Worm (Caenorhabditis elegans) whole organism, L3 larva: Measurements from ENCODE around the gene K05F6.12.

Experiments used
- R02D3.7 ChIP-seq: fragments of 150-350 bp; optimal IDR thresholded peaks from 2 replicates; lab custom pipeline; 2014; ENCODE audit warnings: missing biosample characterization, missing genetic modification characterization
- ZK546.5 ChIP-seq: sonication (generic microtip); optimal IDR thresholded peaks from 2 replicates; lab custom pipeline; 2017; ENCODE audit warnings: missing biosample characterization, missing genetic modification characterization
- ama-1 ChIP-seq: fragments of 150-350 bp; optimal IDR thresholded peaks from 2 replicates; lab custom pipeline; 2018
- ceh-16 ChIP-seq: sonication (generic microtip); optimal IDR thresholded peaks from 2 replicates; lab custom pipeline; 2017; ENCODE audit warnings: missing biosample characterization, missing genetic modification characterization
- ceh-28 ChIP-seq: fragments of 150-350 bp; optimal IDR thresholded peaks from 2 replicates; lab custom pipeline; 2014; ENCODE audit warnings: missing biosample characterization, missing genetic modification reagents, missing genetic modification characterization
- ceh-9 ChIP-seq: sonication (generic microtip); optimal IDR thresholded peaks from 2 replicates; lab custom pipeline; 2018; ENCODE audit warnings: missing biosample characterization, missing genetic modification characterization
- egl-27 ChIP-seq: sonication (generic microtip); optimal IDR thresholded peaks from 4 replicates; lab custom pipeline; 2017; ENCODE audit warnings: missing biosample characterization, missing genetic modification reagents, missing genetic modification characterization
- egl-5 ChIP-seq: fragments of 150-350 bp; optimal IDR thresholded peaks from 2 replicates; lab custom pipeline; 2017; ENCODE audit warnings: missing biosample characterization, missing genetic modification reagents, missing genetic modification characterization, inconsistent platforms
- elt-1 ChIP-seq: fragments of 150-350 bp; optimal IDR thresholded peaks from 2 replicates; lab custom pipeline; 2014; ENCODE audit warnings: missing biosample characterization, missing genetic modification characterization
- elt-2 ChIP-seq: sonication (generic microtip); optimal IDR thresholded peaks from 2 replicates; lab custom pipeline; 2016; ENCODE audit warnings: missing genetic modification reagents, mild to moderate bottlenecking, missing genetic modification characterization, missing compliant biosample characterization
- elt-3 ChIP-seq, 3 experiments: fragments of 150-350 bp in 1 of 3; sonication (generic microtip) in 2 of 3; optimal IDR thresholded peaks; 2 replicates in 2 of 3; 4 replicates in 1 of 3; lab custom pipeline; 2014 to 2017; ENCODE audit warnings: missing biosample characterization in 3 of 3, missing genetic modification characterization in 3 of 3
- fkh-10 ChIP-seq: sonication (generic microtip); optimal IDR thresholded peaks from 2 replicates; lab custom pipeline; 2017; ENCODE audit warnings: missing biosample characterization, missing genetic modification reagents, missing genetic modification characterization
- fos-1 ChIP-seq: fragments of 150-350 bp; optimal IDR thresholded peaks from 2 replicates; lab custom pipeline; 2014; ENCODE audit warnings: missing biosample characterization, missing genetic modification characterization
- hmg-11 ChIP-seq: sonication (generic microtip); optimal IDR thresholded peaks from 2 replicates; lab custom pipeline; 2016; ENCODE audit warnings: missing genetic modification characterization, missing compliant biosample characterization
- jun-1 ChIP-seq: fragments of 150-350 bp; optimal IDR thresholded peaks from 2 replicates; lab custom pipeline; 2014; ENCODE audit warnings: missing biosample characterization, missing genetic modification reagents, missing genetic modification characterization
- lin-39 ChIP-seq: fragments of 150-350 bp; optimal IDR thresholded peaks from 2 replicates; lab custom pipeline; 2018; ENCODE audit warnings: missing biosample characterization, missing genetic modification reagents, missing genetic modification characterization
- lsy-12 ChIP-seq: sonication (generic microtip); optimal IDR thresholded peaks from 2 replicates; lab custom pipeline; 2016; ENCODE audit warnings: mild to moderate bottlenecking, missing genetic modification characterization, missing compliant biosample characterization
- mdl-1 ChIP-seq: fragments of 150-350 bp; optimal IDR thresholded peaks from 2 replicates; lab custom pipeline; 2014; ENCODE audit warnings: missing biosample characterization, missing genetic modification characterization
- mml-1 ChIP-seq: fragments of 150-350 bp; sonication (generic microtip); optimal IDR thresholded peaks from 3 replicates; lab custom pipeline; 2014; ENCODE audit warnings: missing biosample characterization, missing genetic modification characterization
- nfya-1 ChIP-seq: sonication (generic microtip); optimal IDR thresholded peaks from 2 replicates; lab custom pipeline; 2017; ENCODE audit warnings: missing genetic modification characterization, mild to moderate bottlenecking, missing compliant biosample characterization, antibody characterized with exemption, moderate library complexity; ENCODE audit not compliant: insufficient read depth
- nhr-12 ChIP-seq: fragments of 150-350 bp; optimal IDR thresholded peaks from 2 replicates; lab custom pipeline; 2014; ENCODE audit warnings: missing biosample characterization, missing genetic modification characterization
- nhr-23 ChIP-seq: fragments of 150-350 bp; optimal IDR thresholded peaks from 2 replicates; lab custom pipeline; 2014; ENCODE audit warnings: missing biosample characterization, missing genetic modification reagents, missing genetic modification characterization
- nhr-237 ChIP-seq: fragments of 150-350 bp; optimal IDR thresholded peaks from 2 replicates; lab custom pipeline; 2014; ENCODE audit warnings: missing biosample characterization, missing genetic modification characterization
- nhr-25 ChIP-seq: sonication (generic microtip); optimal IDR thresholded peaks from 2 replicates; lab custom pipeline; 2017; ENCODE audit warnings: missing biosample characterization, missing genetic modification characterization
- nhr-28 ChIP-seq: fragments of 150-350 bp; optimal IDR thresholded peaks from 2 replicates; lab custom pipeline; 2014; ENCODE audit warnings: missing biosample characterization, missing genetic modification characterization
- nhr-43 ChIP-seq: sonication (generic microtip); optimal IDR thresholded peaks from 2 replicates; lab custom pipeline; 2016; ENCODE audit warnings: mild to moderate bottlenecking, missing genetic modification characterization, missing compliant biosample characterization; ENCODE audit not compliant: poor library complexity, severe bottlenecking
- nhr-67 ChIP-seq: fragments of 150-350 bp; optimal IDR thresholded peaks from 2 replicates; lab custom pipeline; 2014; ENCODE audit warnings: missing biosample characterization, missing genetic modification characterization
- nhr-76 ChIP-seq: fragments of 150-350 bp; sonication (generic microtip); optimal IDR thresholded peaks from 5 replicates; lab custom pipeline; 2014; ENCODE audit warnings: missing biosample characterization, missing genetic modification characterization
- nhr-77 ChIP-seq: fragments of 150-350 bp; optimal IDR thresholded peaks from 2 replicates; lab custom pipeline; 2014; ENCODE audit warnings: missing biosample characterization, missing genetic modification characterization
- pha-4 ChIP-seq: fragments of 150-350 bp; optimal IDR thresholded peaks from 2 replicates; lab custom pipeline; 2014; ENCODE audit warnings: missing biosample characterization, missing genetic modification reagents, missing genetic modification characterization
- pqm-1 ChIP-seq: fragments of 150-350 bp; optimal IDR thresholded peaks from 2 replicates; lab custom pipeline; 2017; ENCODE audit warnings: missing biosample characterization, missing genetic modification characterization, inconsistent platforms
- sea-2 ChIP-seq: fragments of 150-350 bp; sonication (generic microtip); optimal IDR thresholded peaks from 4 replicates; lab custom pipeline; 2014; ENCODE audit warnings: missing biosample characterization, missing genetic modification reagents, missing genetic modification characterization
- skn-1 ChIP-seq: fragments of 150-350 bp; optimal IDR thresholded peaks from 2 replicates; lab custom pipeline; 2014; ENCODE audit warnings: missing biosample characterization, missing genetic modification characterization
- snpc-4 ChIP-seq: fragments of 150-350 bp; optimal IDR thresholded peaks from 2 replicates; lab custom pipeline; 2014; ENCODE audit warnings: missing biosample characterization, missing genetic modification characterization
- tbx-2 ChIP-seq: sonication (generic microtip); optimal IDR thresholded peaks from 2 replicates; lab custom pipeline; 2016; ENCODE audit warnings: mild to moderate bottlenecking, missing genetic modification characterization, missing compliant biosample characterization
- unc-39 ChIP-seq: sonication (generic microtip); optimal IDR thresholded peaks from 4 replicates; lab custom pipeline; 2017; ENCODE audit warnings: missing biosample characterization, missing genetic modification characterization
- unc-62 ChIP-seq: fragments of 150-350 bp; sonication (generic microtip); optimal IDR thresholded peaks from 4 replicates; lab custom pipeline; 2014; ENCODE audit warnings: missing biosample characterization, missing genetic modification reagents, missing genetic modification characterization
- zag-1 ChIP-seq: fragments of 150-350 bp; optimal IDR thresholded peaks from 2 replicates; lab custom pipeline; 2014; ENCODE audit warnings: missing biosample characterization, missing genetic modification characterization
- ztf-11 ChIP-seq: fragments of 150-350 bp; optimal IDR thresholded peaks from 2 replicates; lab custom pipeline; 2014; ENCODE audit warnings: missing biosample characterization, missing genetic modification characterization
- ztf-4 ChIP-seq: fragments of 150-350 bp; optimal IDR thresholded peaks from 2 replicates; lab custom pipeline; 2014; ENCODE audit warnings: missing biosample characterization, missing genetic modification characterization

K05F6.12 gene

DNA sequence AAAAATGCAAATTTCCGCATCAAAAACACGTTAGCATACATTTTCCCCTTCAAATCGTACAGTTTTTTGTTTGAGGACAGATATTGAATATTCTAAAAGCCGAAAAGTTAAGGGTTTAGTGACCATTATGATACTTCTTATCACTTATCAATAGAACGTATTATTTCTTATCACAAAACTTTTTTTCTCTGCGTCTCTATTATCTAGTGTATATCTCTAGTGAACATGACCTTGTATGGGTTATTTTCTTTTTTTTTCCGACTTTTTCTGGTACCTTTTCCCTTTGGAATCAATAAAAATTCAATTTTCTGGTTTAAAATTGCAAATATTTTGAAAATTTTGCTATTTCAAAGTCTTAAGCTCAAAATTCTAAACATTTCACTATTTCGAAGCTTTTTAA is 42.1 kb upstream of the K05F6.12 start:
- TF ChIP-seq nhr-25 (tag; lab: Kevin White, UChicago) (no peak), nhr-77 (tag; lab: Kevin White, UChicago) (no peak), unc-39 (tag; lab: Kevin White, UChicago) (no peak), elt-1 (tag; lab: Kevin White, UChicago) (no peak), zag-1 (no peak), elt-2 (tag; lab: Kevin White, UChicago) (peak; percentile 68), nhr-23 (no peak), pqm-1 (tag; lab: Kevin White, UChicago) (peak; percentile 20), ceh-16 (no peak), skn-1 (tag; lab: Kevin White, UChicago) (no peak), pha-4 (tag; lab: Kevin White, UChicago) (peak; percentile 40), nhr-12 (no peak), nhr-43 (tag; lab: Kevin White, UChicago) (no peak), sea-2 (GFP tag; lab: Kevin White, UChicago) (no peak), ceh-9 (no peak), hmg-11 (tag; lab: Kevin White, UChicago) (no peak), ztf-4 (no peak), ceh-28 (tag; lab: Kevin White, UChicago) (no peak), ztf-11 (no peak), jun-1 (tag; lab: Kevin White, UChicago) (no peak), nfya-1 (tag; lab: Kevin White, UChicago) (no peak), snpc-4 (no peak), unc-62 (GFP tag; lab: Kevin White, UChicago) (no peak), elt-3 (tag; optimal IDR thresholded peaks at IDR 0.05; lab: Kevin White, UChicago) (peak in 1 of 3 experiments; percentile 83), mdl-1 (no peak), ZK546.5 (tag; lab: Kevin White, UChicago) (no peak), R02D3.7 (tag; lab: Kevin White, UChicago) (no peak)

DNA sequence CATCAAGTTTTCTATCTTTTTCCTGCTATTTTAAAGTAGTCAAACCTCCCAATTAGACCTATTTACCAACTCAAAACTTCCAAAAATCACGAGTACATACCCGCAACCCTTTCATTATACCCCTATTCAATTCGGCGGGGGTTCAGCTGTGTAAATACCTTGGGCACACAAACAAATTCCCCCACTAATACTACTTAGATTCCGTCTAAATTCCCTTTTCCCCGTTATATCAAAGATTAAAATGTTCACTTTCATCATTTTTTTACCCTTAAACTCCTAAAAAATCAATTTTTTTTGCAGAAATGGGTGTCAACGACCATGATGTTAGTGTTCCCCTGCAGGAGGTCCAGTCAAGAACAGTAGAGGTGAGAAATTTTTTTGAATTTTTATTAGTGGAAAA is 41.5 kb upstream of the K05F6.12 start, which contains the start of gene fdgt-1:
TSS of gene fdgt-1 (plus strand) at position 301 of the 400 bp plus-strand sequence.
- TF ChIP-seq pha-4 (tag; lab: Kevin White, UChicago) (peak; percentile 70), nhr-43 (tag; lab: Kevin White, UChicago) (no peak)
- TF ChIP-seq, all 47 proteins: peak for 1

DNA sequence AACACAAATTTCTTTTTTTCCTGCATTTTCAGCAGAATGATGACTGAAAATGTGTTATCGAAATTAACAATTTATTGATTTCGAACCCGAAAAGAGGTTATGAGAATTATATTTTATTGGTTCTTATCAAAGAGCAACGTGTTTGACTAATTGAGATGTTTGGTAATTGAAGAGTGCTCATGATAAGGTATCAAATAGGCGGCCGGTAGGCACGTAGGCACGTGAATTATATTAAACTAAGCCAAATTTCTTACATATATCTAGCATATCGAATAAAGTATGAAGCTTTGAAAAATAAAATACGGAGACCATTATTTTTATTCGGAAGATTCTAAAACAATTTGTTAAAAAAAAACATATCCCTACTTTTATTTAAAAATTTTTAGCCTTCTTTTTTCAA is 28.4 kb upstream of the K05F6.12 start, which contains the start of gene math-45:
TSS of gene math-45 (minus strand) at position 101 of the 400 bp plus-strand sequence.
- TF ChIP-seq mdl-1 (no peak), elt-2 (tag; lab: Kevin White, UChicago) (peak; percentile 43)

DNA sequence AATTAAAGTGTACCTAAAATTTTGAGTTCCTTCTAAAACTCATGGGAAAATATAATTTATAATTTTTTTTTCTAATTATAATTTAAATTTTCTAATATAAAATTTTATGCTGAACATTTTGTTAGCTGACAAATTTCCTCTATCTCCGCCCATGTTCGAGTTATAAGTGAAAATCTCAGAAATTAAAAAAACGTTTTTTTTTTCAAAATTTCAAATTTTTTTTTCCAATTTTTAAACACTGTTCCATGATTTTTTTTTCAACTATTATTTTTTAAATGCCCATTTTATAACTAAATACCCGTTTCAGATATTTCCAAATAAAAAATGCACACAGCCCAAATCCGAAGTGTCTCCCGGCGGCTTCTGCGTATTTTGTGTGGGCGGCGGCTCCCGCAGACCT is 26.8 kb upstream of the K05F6.12 start, which contains the start of gene Y51H7BR.8:
TSS of gene Y51H7BR.8 (plus strand) at position 301 of the 400 bp plus-strand sequence.
- TF ChIP-seq lsy-12 (no peak), nhr-67 (no peak), nhr-237 (tag; lab: Kevin White, UChicago) (no peak)

DNA sequence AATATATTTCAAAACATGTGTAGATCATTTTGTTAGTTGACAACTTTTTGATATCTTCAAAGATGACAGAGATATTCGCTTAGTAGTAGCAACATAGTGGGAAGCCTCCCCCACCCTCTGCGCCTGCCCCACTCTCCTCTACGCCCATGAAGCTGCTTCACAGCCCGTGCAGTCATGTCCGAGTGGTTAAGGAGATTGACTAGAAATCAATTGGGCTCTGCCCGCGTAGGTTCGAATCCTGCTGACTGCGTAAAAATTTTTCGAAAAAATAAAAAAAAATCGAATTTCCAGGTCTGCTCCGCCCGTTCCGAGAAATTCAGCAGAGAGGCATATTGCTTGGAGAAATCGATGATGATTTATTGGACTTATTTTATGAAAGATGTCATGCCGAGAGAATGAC is 25.9 kb upstream of the K05F6.12 start:
- TF ChIP-seq fos-1 (tag; lab: Kevin White, UChicago), result no peak
- no peak for TF ChIP-seq skn-1 (tag; lab: Kevin White, UChicago)
- no peak for TF ChIP-seq nhr-25 (tag; lab: Kevin White, UChicago)
- TF ChIP-seq ztf-11, result no peak
- no peak for TF ChIP-seq elt-3 (tag; optimal IDR thresholded peaks at IDR 0.05; lab: Kevin White, UChicago)
- TF ChIP-seq elt-2 (tag; lab: Kevin White, UChicago), result peak; percentile 34
- TF ChIP-seq ama-1, result no peak
- TF ChIP-seq lsy-12, result no peak
- no peak for TF ChIP-seq ceh-28 (tag; lab: Kevin White, UChicago)
- TF ChIP-seq egl-5 (tag; lab: Kevin White, UChicago), result no peak
- TF ChIP-seq nhr-76 (tag; lab: Kevin White, UChicago), result no peak
- no peak for TF ChIP-seq elt-1 (tag; lab: Kevin White, UChicago)
- peak; percentile 6 for TF ChIP-seq pha-4 (tag; lab: Kevin White, UChicago)
- no peak for TF ChIP-seq nhr-237 (tag; lab: Kevin White, UChicago)
- TF ChIP-seq ztf-4, result no peak
- no peak for TF ChIP-seq nhr-28 (tag; lab: Kevin White, UChicago)
- no peak for TF ChIP-seq nhr-77 (tag; lab: Kevin White, UChicago)
- TF ChIP-seq nhr-23, result no peak
- TF ChIP-seq zag-1, result no peak
- no peak for TF ChIP-seq nhr-67
- TF ChIP-seq hmg-11 (tag; lab: Kevin White, UChicago), result peak; percentile 89
- TF ChIP-seq nfya-1 (tag; lab: Kevin White, UChicago), result peak; percentile 40
- no peak for TF ChIP-seq ceh-16
- no peak for TF ChIP-seq sea-2 (GFP tag; lab: Kevin White, UChicago)
- TF ChIP-seq fkh-10 (GFP tag; lab: Kevin White, UChicago), result no peak
- TF ChIP-seq nhr-43 (tag; lab: Kevin White, UChicago), result no peak
- TF ChIP-seq tbx-2, result no peak
- TF ChIP-seq jun-1 (tag; lab: Kevin White, UChicago), result no peak
- no peak for TF ChIP-seq mml-1 (tag; lab: Kevin White, UChicago)
- peak; percentile 11 for TF ChIP-seq lin-39 (tag; lab: Kevin White, UChicago)
- no peak for TF ChIP-seq egl-27 (tag; lab: Kevin White, UChicago)
